Worm (Caenorhabditis elegans) whole organism, young adult: ENCODE measurements around the gene sru-25.
"Not testable (repeated sequence)": the region's sequence is repeated elsewhere in the genome, so short reads cannot be mapped to it uniquely, and the experiment has no call there.

Source experiments
- B0019.2 ChIP-seq: fragments of 200-800 bp; sonication (Bioruptor generic); conservative IDR thresholded peaks from 2 replicates; pipeline ENCODE4 v1.3.6; 2022; ENCODE audit warnings: missing genetic modification reagents, missing genetic modification characterization, missing compliant biosample characterization
- B0261.1 ChIP-seq: sonication (generic microtip); optimal IDR thresholded peaks from 2 replicates; lab custom pipeline; 2016; ENCODE audit warnings: mild to moderate bottlenecking, missing genetic modification characterization, moderate library complexity, missing compliant biosample characterization
- B0336.3 ChIP-seq: fragments of 200-800 bp; sonication (Bioruptor generic); IDR thresholded peaks from 2 replicates; pipeline ENCODE4 v1.3.6; 2022; ENCODE audit warnings: missing genetic modification characterization, missing compliant biosample characterization
- C17E4.6 ChIP-seq: fragments of 200-800 bp; sonication (Bioruptor generic); IDR thresholded peaks from 2 replicates; pipeline ENCODE4 v1.3.6; 2022; ENCODE audit warnings: missing genetic modification reagents, missing genetic modification characterization, missing compliant biosample characterization
- D2030.7 ChIP-seq: fragments of 200-800 bp; sonication (Bioruptor generic); IDR thresholded peaks from 2 replicates; pipeline ENCODE4 v1.3.6; 2022; ENCODE audit warnings: missing genetic modification reagents, missing genetic modification characterization, missing compliant biosample characterization
- F33H1.4 ChIP-seq: fragments of 200-800 bp; sonication (Bioruptor generic); IDR thresholded peaks from 2 replicates; pipeline ENCODE4 v1.3.6; 2022; ENCODE audit warnings: missing genetic modification reagents, missing genetic modification characterization, missing compliant biosample characterization
- F37B4.10 ChIP-seq: fragments of 200-800 bp; sonication (Bioruptor generic); IDR thresholded peaks from 2 replicates; pipeline ENCODE4 v1.3.6; 2022; ENCODE audit warnings: missing genetic modification characterization, missing compliant biosample characterization
- F57A8.1 ChIP-seq: fragments of 200-800 bp; sonication (Bioruptor generic); optimal IDR thresholded peaks from 2 replicates; lab custom pipeline; 2018; ENCODE audit warnings: mild to moderate bottlenecking, missing genetic modification characterization, moderate library complexity, missing compliant biosample characterization
- K11D2.4 ChIP-seq: fragments of 200-800 bp; sonication (Bioruptor generic); IDR thresholded peaks from 2 replicates; pipeline ENCODE4 v1.3.6; 2022; ENCODE audit warnings: missing genetic modification reagents, missing genetic modification characterization, missing compliant biosample characterization
- ZK185.1 ChIP-seq: sonication (generic microtip); optimal IDR thresholded peaks from 2 replicates; lab custom pipeline; 2016; ENCODE audit warnings: mild to moderate bottlenecking, missing genetic modification characterization, missing compliant biosample characterization; ENCODE audit not compliant: poor library complexity, severe bottlenecking
- aptf-3 ChIP-seq: fragments of 200-800 bp; sonication (Bioruptor generic); IDR thresholded peaks from 2 replicates; pipeline ENCODE4 v1.3.6; 2022; ENCODE audit warnings: missing genetic modification characterization, missing compliant biosample characterization
- attf-5 ChIP-seq: fragments of 200-800 bp; sonication (Bioruptor generic); optimal IDR thresholded peaks from 2 replicates; lab custom pipeline; 2018; ENCODE audit warnings: mild to moderate bottlenecking, missing genetic modification characterization, missing compliant biosample characterization
- ccch-3 ChIP-seq: fragments of 200-800 bp; sonication (Bioruptor generic); optimal IDR thresholded peaks from 2 replicates; lab custom pipeline; 2018; ENCODE audit warnings: mild to moderate bottlenecking, missing genetic modification characterization, missing compliant biosample characterization
- ceh-91 ChIP-seq: fragments of 200-800 bp; sonication (Bioruptor generic); IDR thresholded peaks from 2 replicates; pipeline ENCODE4 v1.3.6; 2022; ENCODE audit warnings: missing genetic modification reagents, missing genetic modification characterization, missing compliant biosample characterization
- dpff-1 ChIP-seq: sonication (generic microtip); optimal IDR thresholded peaks from 2 replicates; lab custom pipeline; 2017; ENCODE audit warnings: mild to moderate bottlenecking, missing genetic modification characterization, missing compliant biosample characterization
- efl-1 ChIP-seq: fragments of 150-350 bp; optimal IDR thresholded peaks from 2 replicates; lab custom pipeline; 2014; ENCODE audit warnings: missing biosample characterization, missing genetic modification reagents, missing genetic modification characterization
- egrh-3 ChIP-seq: fragments of 200-800 bp; sonication (Bioruptor generic); IDR thresholded peaks from 2 replicates; pipeline ENCODE4 v1.3.6; 2022; ENCODE audit warnings: missing genetic modification reagents, missing genetic modification characterization, missing compliant biosample characterization
- fkh-3 ChIP-seq: sonication (generic microtip); optimal IDR thresholded peaks from 2 replicates; lab custom pipeline; 2016; ENCODE audit warnings: mild to moderate bottlenecking, missing genetic modification characterization, missing compliant biosample characterization
- gei-17 ChIP-seq: fragments of 200-800 bp; sonication (Bioruptor generic); optimal IDR thresholded peaks from 2 replicates; lab custom pipeline; 2018; ENCODE audit warnings: mild to moderate bottlenecking, missing genetic modification characterization, missing compliant biosample characterization
- let-607 ChIP-seq, 2 experiments: fragments of 200-800 bp in 1 of 2; sonication (Bioruptor generic) in 1 of 2; sonication (generic microtip) in 1 of 2; optimal IDR thresholded peaks; 2 replicates each; lab custom pipeline; 2016 to 2018; ENCODE audit warnings: mild to moderate bottlenecking in 2 of 2, missing compliant biosample characterization in 2 of 2, missing genetic modification characterization in 2 of 2, moderate library complexity in 2 of 2, missing genotype in 1 of 2
- lin-26 ChIP-seq: fragments of 200-800 bp; sonication (Bioruptor generic); IDR thresholded peaks from 2 replicates; pipeline ENCODE4 v1.3.6; 2022; ENCODE audit warnings: missing genetic modification reagents, missing genetic modification characterization, missing compliant biosample characterization
- lin-35 ChIP-seq, 3 experiments: fragments of 150-350 bp in 2 of 3; sonication (generic microtip) in 1 of 3; optimal IDR thresholded peaks; 2 replicates each; lab custom pipeline; 2014 to 2018; ENCODE audit warnings: missing biosample characterization in 3 of 3, missing genetic modification characterization in 3 of 3, missing genetic modification reagents in 3 of 3
- lin-54 ChIP-seq: fragments of 200-800 bp; sonication (Bioruptor generic); optimal IDR thresholded peaks from 2 replicates; lab custom pipeline; 2018; ENCODE audit warnings: mild to moderate bottlenecking, missing genetic modification characterization, missing compliant biosample characterization
- madf-10 ChIP-seq: sonication (generic microtip); optimal IDR thresholded peaks from 2 replicates; lab custom pipeline; 2016; ENCODE audit warnings: mild to moderate bottlenecking, missing genetic modification characterization, missing compliant biosample characterization
- madf-6 ChIP-seq: fragments of 200-800 bp; sonication (Bioruptor generic); IDR thresholded peaks from 2 replicates; pipeline ENCODE4 v1.3.6; 2022; ENCODE audit warnings: missing genetic modification reagents, missing genetic modification characterization, missing compliant biosample characterization
- madf-8 ChIP-seq: fragments of 200-800 bp; sonication (Bioruptor generic); conservative IDR thresholded peaks from 2 replicates; pipeline ENCODE4 v1.3.6; 2022; ENCODE audit warnings: missing genetic modification reagents, missing genetic modification characterization, missing compliant biosample characterization
- nhr-179 ChIP-seq: sonication (generic microtip); optimal IDR thresholded peaks from 2 replicates; lab custom pipeline; 2016; ENCODE audit warnings: mild to moderate bottlenecking, missing genetic modification characterization, missing compliant biosample characterization
- rpc-1 ChIP-seq, 2 experiments: fragments of 150-350 bp in 1 of 2; sonication (generic microtip) in 1 of 2; optimal IDR thresholded peaks; 2 replicates each; lab custom pipeline; 2014 to 2018; ENCODE audit warnings: missing biosample characterization in 1 of 2, missing genetic modification characterization in 1 of 2, missing genetic modification reagents in 1 of 2, missing genotype in 1 of 2
- sptf-2 ChIP-seq: fragments of 200-800 bp; sonication (Bioruptor generic); optimal IDR thresholded peaks from 2 replicates; lab custom pipeline; 2018; ENCODE audit warnings: mild to moderate bottlenecking, missing genetic modification characterization, missing compliant biosample characterization
- tbp1 ChIP-seq: fragments of 200-800 bp; sonication (Bioruptor generic); optimal IDR thresholded peaks from 2 replicates; lab custom pipeline; 2018; ENCODE audit warnings: mild to moderate bottlenecking, missing genetic modification characterization, missing compliant biosample characterization
- unc-130 ChIP-seq: sonication (generic microtip); optimal IDR thresholded peaks from 2 replicates; lab custom pipeline; 2016; ENCODE audit warnings: missing genetic modification reagents, missing genetic modification characterization, missing compliant biosample characterization
- unc-62 ChIP-seq: fragments of 150-350 bp; optimal IDR thresholded peaks from 2 replicates; lab custom pipeline; 2014; ENCODE audit warnings: missing biosample characterization, missing genetic modification reagents, missing genetic modification characterization
- ztf-18 ChIP-seq: sonication (generic microtip); optimal IDR thresholded peaks from 2 replicates; lab custom pipeline; 2016; ENCODE audit warnings: missing genotype, mild to moderate bottlenecking, missing genetic modification characterization, missing compliant biosample characterization
- ztf-25 ChIP-seq: fragments of 200-800 bp; sonication (Bioruptor generic); IDR thresholded peaks from 2 replicates; pipeline ENCODE4 v1.3.6; 2022; ENCODE audit warnings: missing genetic modification reagents, missing genetic modification characterization, missing compliant biosample characterization
- ztf-26 ChIP-seq: sonication (generic microtip); optimal IDR thresholded peaks from 2 replicates; lab custom pipeline; 2017; ENCODE audit warnings: missing genetic modification characterization, missing compliant biosample characterization
- ztf-6 ChIP-seq: fragments of 200-800 bp; sonication (Bioruptor generic); IDR thresholded peaks from 2 replicates; pipeline ENCODE4 v1.3.6; 2022; ENCODE audit warnings: missing genetic modification reagents, missing genetic modification characterization, missing compliant biosample characterization

The sru-25 gene

ce11 chrV:712882-713281 is 38.8 kb upstream of the sru-25 start, which contains the start of gene cyp-33C11:
Gene cyp-33C11, minus strand, starts transcription at chrV:712982.
- TF ChIP-seq B0336.3 (GFP tag; lab: Robert Waterston, UW) (no peak), nhr-179 (tag; lab: Kevin White, UChicago) (no peak), ZK185.1 (tag; lab: Kevin White, UChicago) (no peak), madf-8 (GFP tag; lab: Robert Waterston, UW) (no peak), fkh-3 (tag; lab: Kevin White, UChicago) (no peak), F33H1.4 (GFP tag; lab: Robert Waterston, UW) (no peak), ceh-91 (GFP tag; lab: Robert Waterston, UW) (no peak), unc-62 (GFP tag; lab: Kevin White, UChicago) (no peak), sptf-2 (GFP tag; lab: Kevin White, UChicago) (no peak), K11D2.4 (no peak)

- TF ChIP-seq B0019.2 (GFP tag; lab: Robert Waterston, UW) (no peak), gei-17 (GFP tag; lab: Kevin White, UChicago) (no peak), efl-1 (GFP tag; lab: Kevin White, UChicago) (no peak), ztf-25 (no peak), ztf-26 (tag; lab: Kevin White, UChicago) (no peak), unc-130 (GFP tag; lab: Kevin White, UChicago) (no peak), D2030.7 (GFP tag; lab: Robert Waterston, UW) (no peak), madf-6 (GFP tag; lab: Robert Waterston, UW) (no peak), lin-35 (GFP tag; optimal IDR thresholded peaks at IDR 0.05; lab: Kevin White, UChicago) (no peak), lin-26 (GFP tag; lab: Robert Waterston, UW) (no peak), madf-10 (tag; lab: Kevin White, UChicago) (no peak)
Observed at ce11 chrV:708808-709207, 34.7 kb upstream of the sru-25 start, which contains the start of gene srbc-39. Gene srbc-39, plus strand, starts transcription at chrV:709108.

- TF ChIP-seq ztf-18, result no peak
Observed at ce11 chrV:706918-707317, 32.8 kb upstream of the sru-25 start, which contains the start of gene srbc-38. Gene srbc-38, plus strand, starts transcription at chrV:707218.

ce11 chrV:706449-706848 is 32.3 kb upstream of the sru-25 start:
- TF ChIP-seq D2030.7 (GFP tag; lab: Robert Waterston, UW), result peak; percentile 26; the same call in 1 of the 2 replicates
- TF ChIP-seq rpc-1 (optimal IDR thresholded peaks at IDR 0.05; lab: Kevin White, UChicago), result not testable (repeated sequence)
- TF ChIP-seq rpc-1 (tag; optimal IDR thresholded peaks at IDR 0.05; lab: Kevin White, UChicago), result peak; percentile 50
- peak; percentile 82 for TF ChIP-seq tbp1
- 0 out of 2 replicates have a peak, but pooled peaks have one; percentile 31 for TF ChIP-seq aptf-3 (GFP tag; lab: Robert Waterston, UW)
- peak; percentile 54 for TF ChIP-seq B0261.1
- peak; percentile 67; the same call in 1 of the 2 replicates for TF ChIP-seq ztf-25
- TF ChIP-seq lin-26 (GFP tag; lab: Robert Waterston, UW), result peak; percentile 87

- TF ChIP-seq lin-54 (GFP tag; lab: Kevin White, UChicago), result no peak
- no peak for TF ChIP-seq F37B4.10
- TF ChIP-seq ccch-3 (GFP tag; lab: Kevin White, UChicago), result no peak
- no peak for TF ChIP-seq dpff-1 (tag; lab: Kevin White, UChicago)
- TF ChIP-seq C17E4.6 (GFP tag; lab: Robert Waterston, UW), result no peak
- no peak for TF ChIP-seq B0336.3 (GFP tag; lab: Robert Waterston, UW)
- no peak for TF ChIP-seq F57A8.1 (GFP tag; lab: Kevin White, UChicago)
- TF ChIP-seq gei-17 (GFP tag; lab: Kevin White, UChicago), result no peak
- no peak for TF ChIP-seq fkh-3 (tag; lab: Kevin White, UChicago)
- TF ChIP-seq D2030.7 (GFP tag; lab: Robert Waterston, UW), result no peak
- no peak for TF ChIP-seq egrh-3
- TF ChIP-seq aptf-3 (GFP tag; lab: Robert Waterston, UW), result no peak
- no peak for TF ChIP-seq attf-5 (GFP tag; lab: Kevin White, UChicago)
- TF ChIP-seq let-607 (tag; optimal IDR thresholded peaks at IDR 0.05; lab: Kevin White, UChicago), result no peak
- no peak for TF ChIP-seq ztf-6 (GFP tag; lab: Robert Waterston, UW)
Observed at ce11 chrV:702260-702659, 28.1 kb upstream of the sru-25 start, which contains the start of gene srbc-37. Gene srbc-37, plus strand, starts transcription at chrV:702560.
